Worm (Caenorhabditis elegans) whole organism, midembryonic: ENCODE data around the gene F11G11.14.

Experiments
- flt-1 ChIP-seq: fragments of 200-800 bp; sonication (Bioruptor generic); IDR thresholded peaks from 2 replicates; pipeline ENCODE4 v1.3.6; 2022; ENCODE audit warnings: missing genetic modification characterization, missing compliant biosample characterization
- klf-2 ChIP-seq: fragments of 200-800 bp; sonication (Bioruptor generic); conservative IDR thresholded peaks from 2 replicates; pipeline ENCODE4 v1.3.6; 2022; ENCODE audit warnings: missing genetic modification reagents, missing genetic modification characterization, missing compliant biosample characterization

ce11 chrII:4873029-4873428 is 9.5 kb downstream of the F11G11.14 start, which contains the start of gene col-73:
- no peak for TF ChIP-seq klf-2 (GFP tag; lab: Robert Waterston, UW)
- no peak for TF ChIP-seq flt-1 (GFP tag; lab: Robert Waterston, UW)
